Worm (Caenorhabditis elegans): Measurements from ENCODE around the gene ZK795.2.

DNA sequence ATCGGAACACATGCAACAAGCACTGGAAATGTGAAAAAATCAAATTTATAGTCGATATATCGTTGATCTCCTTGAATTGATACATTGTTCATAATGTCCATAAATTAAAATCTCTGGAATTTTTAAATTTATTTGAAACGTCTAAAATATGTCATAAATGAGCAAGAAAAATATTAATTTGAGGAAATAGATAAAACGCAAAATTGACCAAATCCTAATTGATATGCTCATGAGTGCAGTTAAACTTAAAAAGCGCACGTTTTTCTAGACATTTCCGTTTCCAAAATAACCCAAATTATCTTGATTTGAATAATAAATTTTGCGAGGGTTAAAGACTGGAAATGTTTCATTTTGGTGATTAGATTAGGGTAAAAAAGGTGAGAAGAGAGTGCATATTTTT, 36.3 kb downstream of the ZK795.2 start, which contains the start of gene sru-13:
- TF ChIP-seq R02D3.7 (tag; optimal IDR thresholded peaks at IDR 0.05) (no peak), sem-4 (tag; optimal IDR thresholded peaks at IDR 0.05) (no peak), mdl-1 (tag; optimal IDR thresholded peaks at IDR 0.05) (no peak), ZK546.5 (tag; optimal IDR thresholded peaks at IDR 0.05) (no peak), ama-1 (optimal IDR thresholded peaks at IDR 0.05) (no peak), egl-27 (tag; optimal IDR thresholded peaks at IDR 0.05) (no peak), lin-39 (tag; optimal IDR thresholded peaks at IDR 0.05) (no peak), alr-1 (tag; optimal IDR thresholded peaks at IDR 0.05) (no peak), lin-13 (GFP tag; optimal IDR thresholded peaks at IDR 0.05) (no peak), F13H6.1 (tag; optimal IDR thresholded peaks at IDR 0.05) (no peak), unc-62 (GFP tag; optimal IDR thresholded peaks at IDR 0.05) (no peak), ztf-4 (tag; optimal IDR thresholded peaks at IDR 0.05) (no peak), elt-3 (tag; optimal IDR thresholded peaks at IDR 0.05) (no peak), aly-2 (tag; optimal IDR thresholded peaks at IDR 0.05) (no peak)

Measured in whole organism, L2 larva.